Fruit fly (Drosophila melanogaster) whole organism, prepupa: ENCODE measurements around the gene CG9992.

Experiments used
- Blimp-1 ChIP-seq: fragments of 200-800 bp; sonication (Bioruptor generic); optimal IDR thresholded peaks from 3 replicates; lab custom pipeline; 2017; ENCODE audit warnings: missing biosample characterization, missing genetic modification characterization, mild to moderate bottlenecking, moderate library complexity, missing genetic modification reagents
- CG10631 ChIP-seq: fragments of 200-800 bp; sonication (Bioruptor generic); optimal IDR thresholded peaks from 2 replicates; lab custom pipeline; 2016; ENCODE audit warnings: missing biosample characterization, missing genetic modification characterization
- CG11294 ChIP-seq: fragments of 200-800 bp; sonication (Bioruptor generic); IDR thresholded peaks from 2 replicates; pipeline ENCODE4 v1.3.6; 2022; ENCODE audit warnings: missing biosample characterization, missing genetic modification characterization
- CG11762 ChIP-seq: fragments of 200-800 bp; sonication (Bioruptor generic); optimal IDR thresholded peaks from 3 replicates; lab custom pipeline; 2016; ENCODE audit warnings: missing biosample characterization, missing genetic modification characterization; ENCODE audit not compliant: insufficient read depth
- CG1621 ChIP-seq: fragments of 200-800 bp; sonication (Bioruptor generic); optimal IDR thresholded peaks from 3 replicates; lab custom pipeline; 2018; ENCODE audit warnings: missing biosample characterization, mild to moderate bottlenecking, missing genetic modification characterization
- CG16779 ChIP-seq: fragments of 200-800 bp; sonication (Bioruptor generic); optimal IDR thresholded peaks from 3 replicates; lab custom pipeline; 2017; ENCODE audit warnings: missing biosample characterization, mild to moderate bottlenecking, missing genetic modification characterization
- CG31627 ChIP-seq: fragments of 200-800 bp; sonication (Bioruptor generic); optimal IDR thresholded peaks from 3 replicates; lab custom pipeline; 2016; ENCODE audit warnings: missing biosample characterization, missing genetic modification characterization
- CG3919 ChIP-seq: fragments of 200-800 bp; sonication (Bioruptor generic); optimal IDR thresholded peaks from 3 replicates; lab custom pipeline; 2016; ENCODE audit warnings: missing biosample characterization, missing genetic modification characterization
- CG4318 ChIP-seq: fragments of 200-800 bp; sonication (Bioruptor generic); optimal IDR thresholded peaks from 3 replicates; lab custom pipeline; 2017; ENCODE audit warnings: missing biosample characterization, mild to moderate bottlenecking, missing genetic modification characterization
- CG6276 ChIP-seq: fragments of 200-800 bp; sonication (Bioruptor generic); optimal IDR thresholded peaks from 2 replicates; lab custom pipeline; 2017; ENCODE audit warnings: missing biosample characterization, mild to moderate bottlenecking, missing genetic modification characterization
- CG6792 ChIP-seq: fragments of 200-800 bp; sonication (Bioruptor generic); optimal IDR thresholded peaks from 3 replicates; lab custom pipeline; 2016; ENCODE audit warnings: missing biosample characterization, missing genetic modification characterization
- CG6808 ChIP-seq: fragments of 200-800 bp; sonication (Bioruptor generic); optimal IDR thresholded peaks from 3 replicates; lab custom pipeline; 2017; ENCODE audit warnings: missing biosample characterization, missing genetic modification characterization, mild to moderate bottlenecking, moderate library complexity, missing genetic modification reagents
- CG6854 ChIP-seq: fragments of 200-800 bp; sonication (Bioruptor generic); optimal IDR thresholded peaks from 2 replicates; lab custom pipeline; 2017; ENCODE audit warnings: missing biosample characterization, mild to moderate bottlenecking, missing genetic modification characterization
- CG8119 ChIP-seq: fragments of 200-800 bp; sonication (Bioruptor generic); IDR thresholded peaks from 3 replicates; pipeline ENCODE4 v1.3.6; 2022; ENCODE audit warnings: missing biosample characterization, missing genetic modification characterization
- CG8632 ChIP-seq: fragments of 200-800 bp; sonication (Bioruptor generic); optimal IDR thresholded peaks from 3 replicates; lab custom pipeline; 2016; ENCODE audit warnings: missing biosample characterization, missing genetic modification characterization
- CG9139 ChIP-seq: fragments of 200-800 bp; sonication (Bioruptor generic); optimal IDR thresholded peaks from 3 replicates; lab custom pipeline; 2017; ENCODE audit warnings: missing biosample characterization, mild to moderate bottlenecking, missing genetic modification characterization
- Eip75B ChIP-seq: fragments of 200-800 bp; sonication (Bioruptor generic); optimal IDR thresholded peaks from 3 replicates; lab custom pipeline; 2016; ENCODE audit warnings: missing biosample characterization, missing genetic modification characterization
- Eip93F ChIP-seq: fragments of 200-800 bp; sonication (Bioruptor generic); optimal IDR thresholded peaks from 2 replicates; lab custom pipeline; 2016; ENCODE audit warnings: missing biosample characterization, mild to moderate bottlenecking, missing genetic modification characterization
- Ets21C ChIP-seq: fragments of 200-800 bp; sonication (Bioruptor generic); optimal IDR thresholded peaks from 3 replicates; lab custom pipeline; 2016; ENCODE audit warnings: missing biosample characterization, missing genetic modification characterization
- Ets96B ChIP-seq: fragments of 200-800 bp; optimal IDR thresholded peaks from 2 replicates; lab custom pipeline; 2019; ENCODE audit warnings: missing biosample characterization, mild to moderate bottlenecking, missing genetic modification characterization, moderate library complexity
- Gug ChIP-seq: fragments of 200-800 bp; sonication (Bioruptor generic); IDR thresholded peaks from 2 replicates; pipeline ENCODE4 v1.3.6; 2022; ENCODE audit warnings: missing biosample characterization, missing genetic modification characterization
- Hr39 ChIP-seq: fragments of 200-800 bp; sonication (Bioruptor generic); optimal IDR thresholded peaks from 2 replicates; lab custom pipeline; 2016; ENCODE audit warnings: missing biosample characterization, missing genetic modification characterization
- Hr4 ChIP-seq: fragments of 200-800 bp; sonication (Bioruptor generic); optimal IDR thresholded peaks from 3 replicates; lab custom pipeline; 2016; ENCODE audit warnings: missing biosample characterization, missing genetic modification characterization
- Lpt ChIP-seq: fragments of 200-800 bp; sonication (Bioruptor generic); optimal IDR thresholded peaks from 3 replicates; lab custom pipeline; 2016; ENCODE audit warnings: missing biosample characterization, missing genetic modification characterization
- Met ChIP-seq: fragments of 200-800 bp; sonication (Bioruptor generic); optimal IDR thresholded peaks from 3 replicates; lab custom pipeline; 2016; ENCODE audit warnings: missing biosample characterization, missing genetic modification characterization
- Sox102F ChIP-seq: fragments of 200-800 bp; sonication (Bioruptor generic); optimal IDR thresholded peaks from 2 replicates; lab custom pipeline; 2016; ENCODE audit warnings: missing biosample characterization, mild to moderate bottlenecking, missing genetic modification characterization
- Sox14 ChIP-seq: fragments of 200-800 bp; sonication (Bioruptor generic); optimal IDR thresholded peaks from 3 replicates; lab custom pipeline; 2016; ENCODE audit warnings: missing biosample characterization, missing genetic modification characterization
- Sox15 ChIP-seq: fragments of 200-800 bp; sonication (Bioruptor generic); optimal IDR thresholded peaks from 3 replicates; lab custom pipeline; 2016; ENCODE audit warnings: missing biosample characterization, missing genetic modification characterization
- acj6 ChIP-seq: fragments of 200-800 bp; sonication (Bioruptor generic); optimal IDR thresholded peaks from 3 replicates; lab custom pipeline; 2016; ENCODE audit warnings: missing biosample characterization, missing genetic modification characterization
- cyc ChIP-seq: fragments of 200-800 bp; sonication (Bioruptor generic); optimal IDR thresholded peaks from 3 replicates; lab custom pipeline; 2016; ENCODE audit warnings: missing biosample characterization, missing genetic modification characterization
- dac ChIP-seq: fragments of 200-800 bp; sonication (Bioruptor generic); optimal IDR thresholded peaks from 2 replicates; lab custom pipeline; 2017; ENCODE audit warnings: missing biosample characterization, mild to moderate bottlenecking, missing genetic modification characterization
- dsx ChIP-seq: fragments of 200-800 bp; optimal IDR thresholded peaks from 3 replicates; lab custom pipeline; 2019; ENCODE audit warnings: missing biosample characterization, mild to moderate bottlenecking, missing genetic modification characterization, moderate library complexity; ENCODE audit not compliant: poor library complexity, severe bottlenecking
- eg ChIP-seq: fragments of 200-800 bp; sonication (Bioruptor generic); IDR thresholded peaks from 3 replicates; pipeline ENCODE4 v1.3.6; 2022; ENCODE audit warnings: missing biosample characterization, missing genetic modification characterization
- esn ChIP-seq: fragments of 200-800 bp; sonication (Bioruptor generic); optimal IDR thresholded peaks from 2 replicates; lab custom pipeline; 2016; ENCODE audit warnings: missing biosample characterization, mild to moderate bottlenecking, missing genetic modification characterization, moderate library complexity
- fd59A ChIP-seq: fragments of 200-800 bp; sonication (Bioruptor generic); optimal IDR thresholded peaks from 2 replicates; lab custom pipeline; 2017; ENCODE audit warnings: missing biosample characterization, mild to moderate bottlenecking, missing genetic modification characterization, missing genetic modification reagents
- fd85E ChIP-seq: fragments of 200-800 bp; sonication (Bioruptor generic); optimal IDR thresholded peaks from 3 replicates; lab custom pipeline; 2016; ENCODE audit warnings: missing biosample characterization, missing genetic modification characterization
- fkh ChIP-seq: fragments of 200-800 bp; sonication (Bioruptor generic); optimal IDR thresholded peaks from 3 replicates; lab custom pipeline; 2017; ENCODE audit warnings: missing biosample characterization, mild to moderate bottlenecking, missing genetic modification characterization, moderate library complexity
- lz ChIP-seq: fragments of 200-800 bp; sonication (Bioruptor generic); optimal IDR thresholded peaks from 3 replicates; lab custom pipeline; 2016; ENCODE audit warnings: missing biosample characterization, missing genetic modification characterization
- net ChIP-seq: fragments of 200-800 bp; sonication (Bioruptor generic); optimal IDR thresholded peaks from 3 replicates; lab custom pipeline; 2016; ENCODE audit warnings: missing biosample characterization, missing genetic modification characterization
- pdm3 ChIP-seq: fragments of 200-800 bp; sonication (Bioruptor generic); optimal IDR thresholded peaks from 3 replicates; lab custom pipeline; 2016; ENCODE audit warnings: missing biosample characterization, missing genetic modification characterization
- spab ChIP-seq: fragments of 200-800 bp; sonication (Bioruptor generic); optimal IDR thresholded peaks from 2 replicates; lab custom pipeline; 2017; ENCODE audit warnings: missing biosample characterization, mild to moderate bottlenecking, missing genetic modification characterization, missing genetic modification reagents
- svp ChIP-seq: fragments of 200-800 bp; sonication (Bioruptor generic); peaks from one replicate; lab custom pipeline; 2016; ENCODE audit warnings: missing biosample characterization, missing genetic modification characterization
- topi ChIP-seq: fragments of 200-800 bp; sonication (Bioruptor generic); optimal IDR thresholded peaks from 3 replicates; lab custom pipeline; 2016; ENCODE audit warnings: missing biosample characterization, missing genetic modification characterization
- vri ChIP-seq: fragments of 200-800 bp; sonication (Bioruptor generic); optimal IDR thresholded peaks from 3 replicates; lab custom pipeline; 2016; ENCODE audit warnings: missing biosample characterization, mild to moderate bottlenecking, missing genetic modification characterization

Gene CG9992

dm6 chrX:16333434-16334141 is 51.1 kb downstream of the CG9992 start, which contains the start of the genes CG9921 and Dsp1 (continued):
- TF ChIP-seq CG6276 (GFP tag; lab: Kevin White, UChicago) (no peak), CG4318 (GFP tag; lab: Kevin White, UChicago) (no peak), CG9139 (GFP tag; lab: Kevin White, UChicago) (no peak), esn (GFP tag; lab: Kevin White, UChicago) (no peak), Gug (no peak), Sox102F (peak; percentile 17), Eip93F (GFP tag; lab: Kevin White, UChicago) (peak; percentile 10), Blimp-1 (no peak), CG1621 (no peak), CG6792 (GFP tag; lab: Kevin White, UChicago) (no peak), Lpt (GFP tag; lab: Kevin White, UChicago) (no peak), Hr4 (no peak), Ets21C (GFP tag; lab: Kevin White, UChicago) (no peak), CG6808 (no peak), CG16779 (no peak), CG11294 (GFP tag; lab: Robert Waterston, UW) (no peak), acj6 (GFP tag; lab: Kevin White, UChicago) (no peak), Met (GFP tag; lab: Kevin White, UChicago) (no peak)
- TF ChIP-seq, all 60 proteins: peak for 11

DNA sequence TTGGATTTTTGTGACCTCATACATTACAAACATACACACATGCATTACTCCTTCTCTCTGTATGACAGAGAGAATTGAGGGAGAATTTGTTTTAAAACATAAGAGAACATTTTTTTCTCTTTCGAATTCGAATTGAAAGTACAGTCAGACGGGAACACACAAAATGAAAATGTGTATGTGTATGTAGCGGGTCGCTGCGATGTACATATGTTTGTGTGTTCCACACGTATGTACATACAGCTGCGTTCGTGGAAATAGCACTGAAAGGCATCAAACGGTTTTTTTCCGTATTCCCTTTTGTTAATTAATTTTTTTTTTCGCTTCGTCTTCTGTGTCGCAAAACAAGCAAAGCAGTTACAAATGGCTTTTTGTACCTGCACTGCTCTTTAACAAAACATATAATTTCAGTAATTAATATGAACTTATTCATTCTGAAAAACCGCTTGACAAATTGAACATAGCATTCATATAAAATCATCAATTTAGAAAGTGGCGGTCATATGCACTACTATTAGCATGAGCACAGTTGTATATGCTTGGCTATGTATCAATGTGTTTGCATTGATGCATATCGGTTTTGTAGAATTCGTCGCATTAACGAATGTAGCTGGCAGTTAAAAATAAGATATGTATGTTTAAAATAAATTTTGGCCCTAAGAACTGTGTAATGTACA is 52.0 kb downstream of the CG9992 start:
- TF ChIP-seq Ets21C (GFP tag; lab: Kevin White, UChicago) (peak; percentile 92), Hr4 (peak; percentile 97), dac (GFP tag; lab: Kevin White, UChicago) (peak; percentile 97), fkh (GFP tag; lab: Kevin White, UChicago) (peak; percentile 95), CG1621 (peak; percentile 95), esn (GFP tag; lab: Kevin White, UChicago) (peak; percentile 98), topi (GFP tag; lab: Kevin White, UChicago) (peak; percentile 98), CG10631 (GFP tag; lab: Kevin White, UChicago) (peak; percentile 95), svp (peak; percentile 98), Gug (peak; percentile 92), cyc (GFP tag; lab: Kevin White, UChicago) (peak; percentile 95), eg (peak; percentile 94), CG4318 (GFP tag; lab: Kevin White, UChicago) (peak; percentile 95), CG31627 (GFP tag; lab: Kevin White, UChicago) (peak; percentile 96), Eip75B (GFP tag; lab: Kevin White, UChicago) (peak; percentile 97), CG11762 (GFP tag; lab: Kevin White, UChicago) (peak; percentile 90), Hr39 (GFP tag; lab: Kevin White, UChicago) (peak; percentile 96), net (GFP tag; lab: Kevin White, UChicago) (peak; percentile 95), Blimp-1 (peak; percentile 91), CG3919 (GFP tag; lab: Kevin White, UChicago) (peak; percentile 93), Sox15 (GFP tag; lab: Kevin White, UChicago) (peak; percentile 92), CG6854 (peak; percentile 94), CG8119 (GFP tag; lab: Robert Waterston, UW) (peak; percentile 97), Eip93F (GFP tag; lab: Kevin White, UChicago) (peak; percentile 88), pdm3 (GFP tag; lab: Kevin White, UChicago) (peak; percentile 97), CG6808 (peak; percentile 97), fd85E (peak; percentile 81), dsx (GFP tag; lab: Kevin White, UChicago) (peak; percentile 93), CG6276 (GFP tag; lab: Kevin White, UChicago) (peak; percentile 98), vri (peak; percentile 91), spab (GFP tag; lab: Kevin White, UChicago) (peak; percentile 96), CG9139 (GFP tag; lab: Kevin White, UChicago) (peak; percentile 95), CG16779 (peak; percentile 95), Sox14 (GFP tag; lab: Kevin White, UChicago) (peak; percentile 98), Ets96B (peak; percentile 95), lz (GFP tag; lab: Kevin White, UChicago) (peak; percentile 97), acj6 (GFP tag; lab: Kevin White, UChicago) (peak; percentile 94), CG8632 (GFP tag; lab: Kevin White, UChicago) (peak; percentile 95), fd59A (GFP tag; lab: Kevin White, UChicago) (peak; percentile 97), Met (GFP tag; lab: Kevin White, UChicago) (peak; percentile 97), CG6792 (GFP tag; lab: Kevin White, UChicago) (peak; percentile 94)
